Fruit fly (Drosophila melanogaster) whole organism, embryonic: ENCODE measurements around the gene Atf3.

Experiments used
- B-H1 ChIP-seq: fragments of 200-800 bp; sonication (Bioruptor generic); IDR thresholded peaks from 3 replicates; pipeline ENCODE4 v1.3.6; 2022; ENCODE audit warnings: missing biosample characterization, missing genetic modification characterization
- Blimp-1 ChIP-seq: fragments of 200-800 bp; sonication (Bioruptor generic); optimal IDR thresholded peaks from 3 replicates; lab custom pipeline; 2018; ENCODE audit warnings: missing biosample characterization, missing genetic modification characterization, mild to moderate bottlenecking, moderate library complexity, missing genetic modification reagents
- CG10979 ChIP-seq: fragments of 200-800 bp; sonication (Bioruptor generic); optimal IDR thresholded peaks from 2 replicates; lab custom pipeline; 2018; ENCODE audit warnings: missing biosample characterization, mild to moderate bottlenecking, missing genetic modification characterization, moderate library complexity
- CG11093 ChIP-seq: fragments of 200-800 bp; sonication (Bioruptor generic); IDR thresholded peaks from 3 replicates; pipeline ENCODE4 v1.3.6; 2022; ENCODE audit warnings: missing biosample characterization, missing genetic modification characterization
- CG11695 ChIP-seq: fragments of 200-800 bp; sonication (Bioruptor generic); IDR thresholded peaks from 3 replicates; pipeline ENCODE4 v1.3.6; 2022; ENCODE audit warnings: missing biosample characterization, missing genetic modification characterization
- CG12769 ChIP-seq: fragments of 200-800 bp; sonication (Bioruptor generic); optimal IDR thresholded peaks from 2 replicates; lab custom pipeline; 2019; ENCODE audit warnings: missing biosample characterization, mild to moderate bottlenecking, missing genetic modification characterization, moderate library complexity
- CG13287 ChIP-seq: fragments of 200-800 bp; sonication (Bioruptor generic); IDR thresholded peaks from 2 replicates; pipeline ENCODE4 v1.3.6; 2022; ENCODE audit warnings: missing biosample characterization, missing genetic modification characterization; ENCODE audit not compliant: partially characterized antibody
- CG14710 ChIP-seq: fragments of 200-800 bp; sonication (Bioruptor generic); optimal IDR thresholded peaks from 3 replicates; lab custom pipeline; 2019; ENCODE audit warnings: missing biosample characterization, mild to moderate bottlenecking, missing genetic modification characterization, moderate library complexity
- CG15269 ChIP-seq: fragments of 200-800 bp; sonication (Bioruptor generic); optimal IDR thresholded peaks from 2 replicates; lab custom pipeline; 2018; ENCODE audit warnings: missing biosample characterization, mild to moderate bottlenecking, missing genetic modification characterization, moderate library complexity
- CG15514 ChIP-seq: fragments of 200-800 bp; sonication (Bioruptor generic); optimal IDR thresholded peaks from 3 replicates; lab custom pipeline; 2017; ENCODE audit warnings: missing biosample characterization, missing genetic modification characterization, mild to moderate bottlenecking, moderate library complexity, missing genetic modification reagents
- CG2129 ChIP-seq: fragments of 200-800 bp; sonication (Bioruptor generic); IDR thresholded peaks from 2 replicates; pipeline ENCODE4 v1.3.6; 2022; ENCODE audit warnings: missing biosample characterization, missing genetic modification characterization; ENCODE audit not compliant: partially characterized antibody
- CG2875 ChIP-seq: fragments of 200-800 bp; sonication (Bioruptor generic); optimal IDR thresholded peaks from 2 replicates; lab custom pipeline; 2017; ENCODE audit warnings: missing biosample characterization, mild to moderate bottlenecking, missing genetic modification characterization, missing genetic modification reagents
- CG3847 ChIP-seq: fragments of 200-800 bp; sonication (Bioruptor generic); IDR thresholded peaks from 2 replicates; pipeline ENCODE4 v1.3.6; 2022; ENCODE audit warnings: missing biosample characterization, missing genetic modification characterization
- CG4404 ChIP-seq: fragments of 200-800 bp; sonication (Bioruptor generic); IDR thresholded peaks from 2 replicates; pipeline ENCODE4 v1.3.6; 2022; ENCODE audit warnings: missing biosample characterization, missing genetic modification characterization
- CG7839 ChIP-seq: fragments of 200-800 bp; sonication (Bioruptor generic); optimal IDR thresholded peaks from 3 replicates; lab custom pipeline; 2018; ENCODE audit warnings: missing biosample characterization, mild to moderate bottlenecking, missing genetic modification characterization, moderate library complexity
- CG8290 ChIP-seq, 3 experiments: fragments of 200-800 bp; sonication (Bioruptor generic); optimal IDR thresholded peaks; 2 replicates each; lab custom pipeline; 2016 to 2019; ENCODE audit warnings: missing biosample characterization in 3 of 3, missing genetic modification characterization in 3 of 3, mild to moderate bottlenecking in 2 of 3, moderate library complexity in 1 of 3
- CG9609 ChIP-seq: fragments of 200-800 bp; sonication (Bioruptor generic); optimal IDR thresholded peaks from 3 replicates; lab custom pipeline; 2016; ENCODE audit warnings: missing biosample characterization, missing genetic modification characterization
- CTCF ChIP-seq: fragments of 200-800 bp; sonication (Bioruptor generic); optimal IDR thresholded peaks from 2 replicates; lab custom pipeline; 2017; ENCODE audit warnings: missing biosample characterization, mild to moderate bottlenecking, missing genetic modification characterization, moderate library complexity
- Meics ChIP-seq: fragments of 200-800 bp; sonication (Bioruptor generic); optimal IDR thresholded peaks from 2 replicates; lab custom pipeline; 2017; ENCODE audit warnings: missing biosample characterization, mild to moderate bottlenecking, missing genetic modification characterization
- Pdp1 ChIP-seq, 2 experiments: fragments of 200-800 bp; sonication (Bioruptor generic); optimal IDR thresholded peaks; 3 replicates each; lab custom pipeline; 2016; ENCODE audit warnings: missing biosample characterization in 2 of 2, missing genetic modification characterization in 2 of 2, mild to moderate bottlenecking in 1 of 2, moderate library complexity in 1 of 2
- ac ChIP-seq: fragments of 200-800 bp; sonication (Bioruptor generic); optimal IDR thresholded peaks from 3 replicates; lab custom pipeline; 2017; ENCODE audit warnings: missing biosample characterization, mild to moderate bottlenecking, missing genetic modification characterization
- caup ChIP-seq: fragments of 200-800 bp; sonication (Bioruptor generic); optimal IDR thresholded peaks from 3 replicates; lab custom pipeline; 2017; ENCODE audit warnings: missing biosample characterization, mild to moderate bottlenecking, missing genetic modification characterization, moderate library complexity; ENCODE audit not compliant: severe bottlenecking
- da ChIP-seq: fragments of 200-800 bp; sonication (Bioruptor generic); optimal IDR thresholded peaks from 2 replicates; lab custom pipeline; 2016; ENCODE audit warnings: missing biosample characterization, missing genetic modification characterization
- dan ChIP-seq: fragments of 200-800 bp; sonication (Bioruptor generic); IDR thresholded peaks from 2 replicates; pipeline ENCODE4 v1.3.6; 2022; ENCODE audit warnings: missing biosample characterization, missing genetic modification characterization
- emc ChIP-seq: fragments of 200-800 bp; sonication (Bioruptor generic); optimal IDR thresholded peaks from 2 replicates; lab custom pipeline; 2016; ENCODE audit warnings: missing biosample characterization, missing genetic modification characterization
- fd64A ChIP-seq: fragments of 200-800 bp; sonication (Bioruptor generic); optimal IDR thresholded peaks from 3 replicates; lab custom pipeline; 2018; ENCODE audit warnings: missing biosample characterization, mild to moderate bottlenecking, missing genetic modification characterization
- kah ChIP-seq: fragments of 200-800 bp; sonication (Bioruptor generic); optimal IDR thresholded peaks from 2 replicates; lab custom pipeline; 2018; ENCODE audit warnings: missing biosample characterization, mild to moderate bottlenecking, missing genetic modification characterization
- kay ChIP-seq: fragments of 200-800 bp; sonication (Bioruptor generic); optimal IDR thresholded peaks from 2 replicates; lab custom pipeline; 2016; ENCODE audit warnings: missing biosample characterization, missing genetic modification characterization
- kni ChIP-seq: fragments of 200-800 bp; sonication (Bioruptor generic); optimal IDR thresholded peaks from 3 replicates; lab custom pipeline; 2017; ENCODE audit warnings: mild to moderate bottlenecking, missing biosample characterization, missing genetic modification reagents, missing genetic modification characterization
- odd ChIP-seq: fragments of 200-800 bp; sonication (Bioruptor generic); optimal IDR thresholded peaks from 2 replicates; lab custom pipeline; 2017; ENCODE audit warnings: missing biosample characterization, mild to moderate bottlenecking, missing genetic modification characterization
- pan ChIP-seq, 4 experiments: fragments of >200 bp in 3 of 4; fragments of 200-800 bp in 1 of 4; sonication (Bioruptor generic) in 1 of 4; optimal IDR thresholded peaks in 3 of 4; IDR thresholded peaks in 1 of 4; 2 replicates each; pipeline versions ENCODE4 v1.3.6 to Lab custom; 2017 to 2022; ENCODE audit warnings: missing biosample characterization in 2 of 4, missing genetic modification characterization in 2 of 4, mixed read lengths in 1 of 4
- pros ChIP-seq: fragments of 200-800 bp; sonication (Bioruptor generic); optimal IDR thresholded peaks from 3 replicates; lab custom pipeline; 2019; ENCODE audit warnings: missing biosample characterization, mild to moderate bottlenecking, missing genetic modification characterization, moderate library complexity
- sd ChIP-seq: fragments of 200-800 bp; sonication (Bioruptor generic); optimal IDR thresholded peaks from 3 replicates; lab custom pipeline; 2018; ENCODE audit warnings: missing biosample characterization, mild to moderate bottlenecking, missing genetic modification characterization, moderate library complexity
- sr ChIP-seq: fragments of 200-800 bp; sonication (Bioruptor generic); IDR thresholded peaks from 3 replicates; pipeline ENCODE4 v1.3.6; 2022; ENCODE audit warnings: missing biosample characterization, missing genetic modification characterization
- vnd ChIP-seq: fragments of 200-800 bp; sonication (Bioruptor generic); IDR thresholded peaks from 3 replicates; pipeline ENCODE4 v1.3.6; 2022; ENCODE audit warnings: missing biosample characterization, missing genetic modification characterization; ENCODE audit not compliant: partially characterized antibody
- vvl ChIP-seq: fragments of 200-800 bp; sonication (Bioruptor generic); IDR thresholded peaks from 2 replicates; pipeline ENCODE4 v1.3.6; 2022; ENCODE audit warnings: missing biosample characterization, missing genetic modification characterization

Gene Atf3

DNA sequence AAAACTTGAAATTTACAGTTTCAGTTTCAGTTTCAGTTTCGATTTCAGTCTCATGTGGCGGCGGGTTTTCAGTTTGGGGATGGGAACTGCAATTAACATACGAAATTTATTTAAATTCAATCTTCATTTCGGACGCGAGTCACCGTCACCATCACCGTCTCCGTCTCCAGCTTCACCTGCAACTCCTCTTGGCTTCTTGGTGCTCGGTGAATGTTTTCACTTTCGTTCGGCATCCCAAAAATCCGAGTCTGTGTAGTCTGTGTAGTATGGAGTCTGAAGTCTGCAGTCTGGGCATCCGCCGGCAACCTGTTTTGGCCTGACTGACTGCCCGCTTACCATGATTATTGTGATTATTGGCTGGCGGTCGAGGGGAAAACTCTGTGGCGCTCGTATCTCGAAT is 28.9 kb upstream of the Atf3 start:
- TF ChIP-seq odd (no peak), CG15269 (tag; lab: Kevin White, UChicago) (no peak), fd64A (GFP tag; lab: Kevin White, UChicago) (no peak), da (no peak), Blimp-1 (GFP tag; lab: Kevin White, UChicago) (peak; percentile 98), vvl (GFP tag; lab: Robert Waterston, UW) (peak; percentile 51; the same call in 1 of the 2 replicates), ac (GFP tag; lab: Kevin White, UChicago) (no peak), CG13287 (no peak), CG3847 (GFP tag; lab: Robert Waterston, UW) (no peak), CG9609 (no peak), sd (peak; percentile 36), B-H1 (no peak), pros (GFP tag; lab: Kevin White, UChicago) (peak; percentile 10), emc (GFP tag; lab: Kevin White, UChicago) (no peak), CG4404 (GFP tag; lab: Robert Waterston, UW) (no peak)

- TF ChIP-seq Blimp-1 (GFP tag; lab: Kevin White, UChicago): peak; percentile 13
- TF ChIP-seq CG10979: peak; percentile 70
- no peak for TF ChIP-seq Meics
- TF ChIP-seq CTCF (GFP tag; lab: Kevin White, UChicago): peak; percentile 87
Observed at dm6 chrX:1299928-1300327, 24.8 kb upstream of the Atf3 start.

DNA sequence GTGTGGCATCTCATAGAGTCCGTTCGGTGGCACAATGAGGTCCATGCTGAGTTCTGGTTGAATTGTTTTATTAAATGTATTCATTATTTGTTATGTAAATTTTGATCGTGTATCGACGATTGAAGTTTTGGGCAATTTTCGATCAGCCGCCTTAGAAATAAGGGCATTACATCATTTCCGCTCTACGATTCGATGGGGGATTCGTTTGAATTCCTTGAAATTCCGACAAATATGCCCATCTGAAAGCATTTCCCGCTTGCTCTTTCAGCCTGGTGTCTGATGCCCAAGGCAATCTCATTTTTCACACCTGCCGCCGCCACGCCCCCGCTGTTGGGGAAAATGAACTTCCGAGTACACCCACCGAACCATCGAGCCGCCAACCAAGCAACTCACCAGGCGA is 23.2 kb upstream of the Atf3 start, which contains the start of gene CG32811:
Gene CG32811 (minus strand): TSS at position 101 of the 400 bp plus-strand sequence.
- no peak for TF ChIP-seq Pdp1 (GFP tag; optimal IDR thresholded peaks at IDR 0.05; lab: Kevin White, UChicago)
- no peak for TF ChIP-seq CG2129
- TF ChIP-seq CG2875 (GFP tag; lab: Kevin White, UChicago): no peak
- TF ChIP-seq pros (GFP tag; lab: Kevin White, UChicago): no peak
- no peak for TF ChIP-seq kay
- TF ChIP-seq kah (GFP tag; lab: Kevin White, UChicago): no peak
- TF ChIP-seq kni (GFP tag; lab: Kevin White, UChicago): no peak
- TF ChIP-seq CG11093 (GFP tag; lab: Robert Waterston, UW): no peak
- TF ChIP-seq CG8290 (GFP tag; optimal IDR thresholded peaks at IDR 0.05; lab: Kevin White, UChicago): no peak
- no peak for TF ChIP-seq CG8290 (tag; optimal IDR thresholded peaks at IDR 0.05; lab: Kevin White, UChicago)
- no peak for TF ChIP-seq CG12769 (tag; lab: Kevin White, UChicago)
- TF ChIP-seq CG7839 (tag; lab: Kevin White, UChicago): no peak
- no peak for TF ChIP-seq CG14710 (tag; lab: Kevin White, UChicago)
- TF ChIP-seq CG11695: no peak
- TF ChIP-seq vnd (GFP tag; lab: Robert Waterston, UW): no peak
- TF ChIP-seq CG15514 (GFP tag; lab: Kevin White, UChicago): no peak
- no peak for TF ChIP-seq sr
- no peak for TF ChIP-seq pan (optimal IDR thresholded peaks at IDR 0.05; lab: Kevin White, UChicago)
- no peak for TF ChIP-seq pan (GFP tag; optimal IDR thresholded peaks at IDR 0.05 in 1 of 2, IDR thresholded peaks at IDR 0.05 in 1 of 2)
- TF ChIP-seq caup (GFP tag; lab: Kevin White, UChicago): no peak
- no peak for TF ChIP-seq dan (GFP tag; lab: Robert Waterston, UW)
